Fruit fly (Drosophila melanogaster): ENCODE data around the gene CG31735.

CG31735 gene

dm6 chr2L:15908086-15908485 lies 12.8 kb downstream of the CG31735 start:
- TF ChIP-seq CG33017 (tag; optimal IDR thresholded peaks at IDR 0.05), result no peak
- no peak for TF ChIP-seq CG12768 (GFP tag; optimal IDR thresholded peaks at IDR 0.05)
- TF ChIP-seq CG11617 (GFP tag; optimal IDR thresholded peaks at IDR 0.05), result no peak
- no peak for TF ChIP-seq CG1620 (GFP tag; optimal IDR thresholded peaks at IDR 0.05)
- no peak for TF ChIP-seq CG14711 (tag; optimal IDR thresholded peaks at IDR 0.05)
- TF ChIP-seq toe (GFP tag; optimal IDR thresholded peaks at IDR 0.05), result no peak
- TF ChIP-seq cic (GFP tag; optimal IDR thresholded peaks at IDR 0.05), result no peak
- TF ChIP-seq CG7045 (GFP tag; optimal IDR thresholded peaks at IDR 0.05), result no peak
- no peak for TF ChIP-seq CG5204 (GFP tag; optimal IDR thresholded peaks at IDR 0.05)
- TF ChIP-seq CG7101 (tag; optimal IDR thresholded peaks at IDR 0.05), result no peak
- TF ChIP-seq bab1 (GFP tag; optimal IDR thresholded peaks at IDR 0.05), result no peak
- no peak for TF ChIP-seq tj (GFP tag; optimal IDR thresholded peaks at IDR 0.05)
- no peak for TF ChIP-seq pad (GFP tag; optimal IDR thresholded peaks at IDR 0.05)
- TF ChIP-seq Mnt (GFP tag; optimal IDR thresholded peaks at IDR 0.05), result no peak
- TF ChIP-seq Crg-1 (GFP tag; optimal IDR thresholded peaks at IDR 0.05), result no peak

- TF ChIP-seq Hr96 (GFP tag; optimal IDR thresholded peaks at IDR 0.05) (no peak), toe (GFP tag; optimal IDR thresholded peaks at IDR 0.05) (no peak), CG14711 (tag; optimal IDR thresholded peaks at IDR 0.05) (no peak), CG11617 (GFP tag; optimal IDR thresholded peaks at IDR 0.05) (no peak), pad (GFP tag; optimal IDR thresholded peaks at IDR 0.05) (no peak), CG5204 (GFP tag; optimal IDR thresholded peaks at IDR 0.05) (no peak), tj (GFP tag; optimal IDR thresholded peaks at IDR 0.05) (peak; percentile 72), CG12768 (GFP tag; optimal IDR thresholded peaks at IDR 0.05) (no peak)
Measured at dm6 chr2L:15908496-15909276, 13.4 kb downstream of the CG31735 start.

dm6 chr2L:15909277-15909674 lies 14.0 kb downstream of the CG31735 start:
- no peak for TF ChIP-seq CG11617 (GFP tag; optimal IDR thresholded peaks at IDR 0.05)
- no peak for TF ChIP-seq CG5204 (GFP tag; optimal IDR thresholded peaks at IDR 0.05)
- no peak for TF ChIP-seq Hr96 (GFP tag; optimal IDR thresholded peaks at IDR 0.05)
- no peak for TF ChIP-seq Clk (GFP tag; optimal IDR thresholded peaks at IDR 0.05)
- no peak for TF ChIP-seq kay (GFP tag; ENCODE audit: borderline replicate concordance)
- no peak for TF ChIP-seq Crg-1 (GFP tag; optimal IDR thresholded peaks at IDR 0.05)
- no peak for TF ChIP-seq CG33017 (tag; optimal IDR thresholded peaks at IDR 0.05)
- no peak for TF ChIP-seq bab1 (GFP tag; optimal IDR thresholded peaks at IDR 0.05)
- no peak for TF ChIP-seq toe (GFP tag; optimal IDR thresholded peaks at IDR 0.05)
- TF ChIP-seq cnc (optimal IDR thresholded peaks at IDR 0.05), result no peak
- no peak for TF ChIP-seq CG7101 (tag; optimal IDR thresholded peaks at IDR 0.05)
- TF ChIP-seq tj (GFP tag; optimal IDR thresholded peaks at IDR 0.05), result no peak
- no peak for TF ChIP-seq CG12768 (GFP tag; optimal IDR thresholded peaks at IDR 0.05)
- TF ChIP-seq CG14711 (tag; optimal IDR thresholded peaks at IDR 0.05), result no peak
- no peak for TF ChIP-seq cic (GFP tag; optimal IDR thresholded peaks at IDR 0.05)
- TF ChIP-seq ovo (GFP tag; optimal IDR thresholded peaks at IDR 0.05), result no peak
- no peak for TF ChIP-seq CG7045 (GFP tag; optimal IDR thresholded peaks at IDR 0.05)
- no peak for TF ChIP-seq pad (GFP tag; optimal IDR thresholded peaks at IDR 0.05)
- no peak for TF ChIP-seq CG1620 (GFP tag; optimal IDR thresholded peaks at IDR 0.05)

dm6 chr2L:15909826-15910225 lies 14.6 kb downstream of the CG31735 start:
- TF ChIP-seq ovo (GFP tag; optimal IDR thresholded peaks at IDR 0.05), result no peak
- TF ChIP-seq tj (GFP tag; optimal IDR thresholded peaks at IDR 0.05), result peak; percentile 82

dm6 chr2L:15910937-15911590 lies 15.8 kb downstream of the CG31735 start:
- peak; percentile 13 for TF ChIP-seq CG1620 (GFP tag; optimal IDR thresholded peaks at IDR 0.05)
- TF ChIP-seq CG11617 (GFP tag; optimal IDR thresholded peaks at IDR 0.05), result peak; percentile 12
- TF ChIP-seq CG5204 (GFP tag; optimal IDR thresholded peaks at IDR 0.05), result peak; percentile 69
- no peak for TF ChIP-seq Clk (GFP tag; optimal IDR thresholded peaks at IDR 0.05)
- no peak for TF ChIP-seq CG33017 (tag; optimal IDR thresholded peaks at IDR 0.05)
- peak; percentile 20 for TF ChIP-seq Hr96 (GFP tag; optimal IDR thresholded peaks at IDR 0.05)
- no peak for TF ChIP-seq Crg-1 (GFP tag; optimal IDR thresholded peaks at IDR 0.05)
- TF ChIP-seq bab1 (GFP tag; optimal IDR thresholded peaks at IDR 0.05), result peak; percentile 85
- no peak for TF ChIP-seq Mnt (GFP tag; optimal IDR thresholded peaks at IDR 0.05)
- peak; percentile 26 for TF ChIP-seq CG7101 (tag; optimal IDR thresholded peaks at IDR 0.05)
- peak; percentile 72 for TF ChIP-seq kay (GFP tag; ENCODE audit: borderline replicate concordance)
- peak; percentile 48 for TF ChIP-seq toe (GFP tag; optimal IDR thresholded peaks at IDR 0.05)
- peak; percentile 61 for TF ChIP-seq CG14711 (tag; optimal IDR thresholded peaks at IDR 0.05)
- TF ChIP-seq ovo (GFP tag; optimal IDR thresholded peaks at IDR 0.05), result no peak
- TF ChIP-seq cnc (optimal IDR thresholded peaks at IDR 0.05), result no peak
- peak; percentile 29 for TF ChIP-seq CG7045 (GFP tag; optimal IDR thresholded peaks at IDR 0.05)
- TF ChIP-seq pad (GFP tag; optimal IDR thresholded peaks at IDR 0.05), result peak; percentile 12
- no peak for TF ChIP-seq cic (GFP tag; optimal IDR thresholded peaks at IDR 0.05)
- TF ChIP-seq CG12768 (GFP tag; optimal IDR thresholded peaks at IDR 0.05), result no peak
- no peak for TF ChIP-seq tj (GFP tag; optimal IDR thresholded peaks at IDR 0.05)

dm6 chr2L:15911591-15912007 lies 16.3 kb downstream of the CG31735 start:
- TF ChIP-seq Crg-1 (GFP tag; optimal IDR thresholded peaks at IDR 0.05) (no peak), ovo (GFP tag; optimal IDR thresholded peaks at IDR 0.05) (no peak), CG11617 (GFP tag; optimal IDR thresholded peaks at IDR 0.05) (no peak), tj (GFP tag; optimal IDR thresholded peaks at IDR 0.05) (no peak), cic (GFP tag; optimal IDR thresholded peaks at IDR 0.05) (no peak), toe (GFP tag; optimal IDR thresholded peaks at IDR 0.05) (no peak), bab1 (GFP tag; optimal IDR thresholded peaks at IDR 0.05) (no peak), cnc (optimal IDR thresholded peaks at IDR 0.05) (no peak), CG7101 (tag; optimal IDR thresholded peaks at IDR 0.05) (no peak), Mnt (GFP tag; optimal IDR thresholded peaks at IDR 0.05) (no peak), CG33017 (tag; optimal IDR thresholded peaks at IDR 0.05) (no peak), CG5204 (GFP tag; optimal IDR thresholded peaks at IDR 0.05) (no peak), Hr96 (GFP tag; optimal IDR thresholded peaks at IDR 0.05) (no peak), CG14711 (tag; optimal IDR thresholded peaks at IDR 0.05) (no peak)
